Worm (Caenorhabditis elegans) whole organism, young adult: ENCODE measurements around the gene F14F7.4.

ENCODE experiments used
- B0336.3 ChIP-seq: fragments of 200-800 bp; sonication (Bioruptor generic); IDR thresholded peaks from 2 replicates; pipeline ENCODE4 v1.3.6; 2022; ENCODE audit warnings: missing genetic modification characterization, missing compliant biosample characterization
- F49E8.2 ChIP-seq: sonication (generic microtip); optimal IDR thresholded peaks from 3 replicates; lab custom pipeline; 2017; ENCODE audit warnings: missing genetic modification characterization, mild to moderate bottlenecking, missing compliant biosample characterization, antibody characterized with exemption, moderate library complexity; ENCODE audit not compliant: insufficient read depth
- cebp-1 ChIP-seq, 2 experiments: fragments of 200-800 bp in 1 of 2; sonication (Bioruptor generic) in 1 of 2; sonication (generic microtip) in 1 of 2; IDR thresholded peaks in 1 of 2; optimal IDR thresholded peaks in 1 of 2; 2 replicates each; pipeline versions ENCODE4 v1.3.6 to Lab custom; 2017 to 2022; ENCODE audit warnings: missing compliant biosample characterization in 2 of 2, missing genetic modification characterization in 2 of 2, mild to moderate bottlenecking in 1 of 2, missing genetic modification reagents in 1 of 2, moderate library complexity in 1 of 2
- sea-2 ChIP-seq: fragments of 200-800 bp; sonication (Bioruptor generic); IDR thresholded peaks from 2 replicates; pipeline ENCODE4 v1.3.6; 2022; ENCODE audit warnings: missing genetic modification characterization, missing compliant biosample characterization

DNA sequence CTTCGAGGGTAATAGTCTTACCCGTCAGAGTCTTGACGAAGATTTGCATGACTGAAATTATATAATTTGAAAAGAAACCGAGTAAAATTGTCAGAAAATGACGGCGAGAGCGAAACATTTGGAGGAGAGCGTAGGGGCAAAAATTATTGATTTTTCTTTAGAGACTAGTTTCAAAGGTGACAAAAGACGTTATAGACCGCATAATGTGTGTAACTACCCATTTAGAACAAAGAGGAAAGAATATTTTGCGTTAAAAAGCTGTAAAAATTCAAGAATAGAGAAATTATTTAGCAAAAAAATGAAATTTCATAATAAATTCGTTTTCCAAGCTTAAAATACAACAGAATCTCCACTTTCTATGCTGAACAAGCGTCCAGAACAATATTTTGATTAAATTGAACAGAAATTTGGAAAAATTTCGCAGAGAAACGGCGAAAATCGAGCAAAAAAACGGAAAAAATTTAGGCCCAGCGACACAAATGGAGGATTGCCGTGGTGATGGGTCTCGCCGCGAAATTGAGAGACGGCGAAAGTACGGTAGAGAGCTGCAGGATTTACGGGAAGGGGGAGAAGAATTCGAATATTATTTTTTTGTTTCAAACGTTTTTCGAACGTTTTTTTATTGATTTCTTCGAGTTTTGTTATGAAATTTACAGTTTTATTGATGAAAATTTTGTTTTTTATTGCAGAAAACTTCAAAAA, 50.9 kb downstream of the F14F7.4 start, which contains the start of the genes ubq-2 and frg-1:
- TF ChIP-seq cebp-1 (GFP tag; IDR thresholded peaks at IDR 0.05; lab: Robert Waterston, UW) (no peak), cebp-1 (tag; optimal IDR thresholded peaks at IDR 0.05; lab: Kevin White, UChicago) (peak; percentile 78), F49E8.2 (peak; percentile 72), B0336.3 (GFP tag; lab: Robert Waterston, UW) (peak; percentile 55; the same call in 1 of the 2 replicates), sea-2 (no peak)
